Fruit fly (Drosophila melanogaster) whole organism, adult: ENCODE data around the gene Cad86C.

Experiments used
- CG11617 ChIP-seq: fragments of 200-800 bp; sonication (Bioruptor generic); optimal IDR thresholded peaks from 2 replicates; lab custom pipeline; 2017; ENCODE audit warnings: mild to moderate bottlenecking, missing biosample characterization, missing genetic modification reagents, missing genetic modification characterization
- CG1620 ChIP-seq: fragments of 200-800 bp; sonication (Bioruptor generic); optimal IDR thresholded peaks from 2 replicates; lab custom pipeline; 2016; ENCODE audit warnings: missing biosample characterization, missing genetic modification characterization
- CG33017 ChIP-seq: fragments of 200-800 bp; sonication (Bioruptor generic); optimal IDR thresholded peaks from 2 replicates; lab custom pipeline; 2018; ENCODE audit warnings: missing biosample characterization, mild to moderate bottlenecking, missing genetic modification characterization, moderate library complexity
- Clk ChIP-seq: fragments of 200-800 bp; sonication (Bioruptor generic); optimal IDR thresholded peaks from 2 replicates; lab custom pipeline; 2017; ENCODE audit warnings: missing biosample characterization, missing genetic modification characterization
- Crg-1 ChIP-seq: fragments of 200-800 bp; sonication (Bioruptor generic); optimal IDR thresholded peaks from 2 replicates; lab custom pipeline; 2016; ENCODE audit warnings: missing biosample characterization, missing genetic modification characterization
- bab1 ChIP-seq: fragments of 200-800 bp; sonication (Bioruptor generic); optimal IDR thresholded peaks from 3 replicates; lab custom pipeline; 2019; ENCODE audit warnings: missing biosample characterization, mild to moderate bottlenecking, missing genetic modification characterization, moderate library complexity
- ovo ChIP-seq: fragments of 200-800 bp; sonication (Bioruptor generic); optimal IDR thresholded peaks from 2 replicates; lab custom pipeline; 2016; ENCODE audit warnings: missing biosample characterization, missing genetic modification characterization
- pad ChIP-seq: fragments of 200-800 bp; sonication (Bioruptor generic); optimal IDR thresholded peaks from 3 replicates; lab custom pipeline; 2017; ENCODE audit warnings: missing biosample characterization, missing genetic modification characterization, mild to moderate bottlenecking, moderate library complexity, missing genetic modification reagents
- toe ChIP-seq: fragments of 200-800 bp; sonication (Bioruptor generic); optimal IDR thresholded peaks from 2 replicates; lab custom pipeline; 2016; ENCODE audit warnings: missing biosample characterization, missing genetic modification characterization

- TF ChIP-seq Clk (GFP tag; lab: Kevin White, UChicago) = no peak
- no peak for TF ChIP-seq toe (GFP tag; lab: Kevin White, UChicago)
- TF ChIP-seq bab1 (GFP tag; lab: Kevin White, UChicago) = no peak
- no peak for TF ChIP-seq ovo
- no peak for TF ChIP-seq CG33017 (tag; lab: Kevin White, UChicago)
- no peak for TF ChIP-seq Crg-1
- TF ChIP-seq CG11617 (GFP tag; lab: Kevin White, UChicago) = no peak
- no peak for TF ChIP-seq CG1620 (GFP tag; lab: Kevin White, UChicago)
- TF ChIP-seq pad = no peak
These were observed 45.9 kb downstream of the Cad86C start, which contains the start of gene CG4596 for dm6 chr3R:10872820-10873219.
